Worm (Caenorhabditis elegans) whole organism, L1 larva: ENCODE measurements around the gene clec-260.

ENCODE experiments used
- C16A3.4 ChIP-seq: fragments of 150-350 bp; optimal IDR thresholded peaks from 2 replicates; lab custom pipeline; 2014; ENCODE audit warnings: missing biosample characterization, missing genetic modification characterization
- aha-1 ChIP-seq: fragments of 150-350 bp; optimal IDR thresholded peaks from 2 replicates; lab custom pipeline; 2014; ENCODE audit warnings: missing biosample characterization, missing genetic modification characterization
- aly-2 ChIP-seq: fragments of 150-350 bp; optimal IDR thresholded peaks from 2 replicates; lab custom pipeline; 2014; ENCODE audit warnings: missing biosample characterization, missing genetic modification characterization
- ceh-8 ChIP-seq: fragments of 200-800 bp; sonication (Bioruptor generic); optimal IDR thresholded peaks from 2 replicates; lab custom pipeline; 2018; ENCODE audit warnings: mild to moderate bottlenecking, missing genetic modification characterization, moderate library complexity, missing compliant biosample characterization
- fos-1 ChIP-seq: fragments of 150-350 bp; optimal IDR thresholded peaks from 2 replicates; lab custom pipeline; 2014; ENCODE audit warnings: missing biosample characterization, missing genetic modification characterization
- irx-1 ChIP-seq: sonication (generic microtip); optimal IDR thresholded peaks from 2 replicates; lab custom pipeline; 2016; ENCODE audit warnings: missing genetic modification characterization, missing compliant biosample characterization
- lin-13 ChIP-seq: fragments of 150-350 bp; optimal IDR thresholded peaks from 2 replicates; lab custom pipeline; 2014; ENCODE audit warnings: missing biosample characterization, missing genetic modification reagents, missing genetic modification characterization
- lsy-2 ChIP-seq, 2 experiments: fragments of 150-350 bp; optimal IDR thresholded peaks; 2 replicates each; lab custom pipeline; 2014; ENCODE audit warnings: missing biosample characterization in 2 of 2, missing genetic modification characterization in 2 of 2
- nhr-11 ChIP-seq: fragments of 150-350 bp; optimal IDR thresholded peaks from 2 replicates; lab custom pipeline; 2014; ENCODE audit warnings: missing biosample characterization, missing genetic modification characterization
- nhr-20 ChIP-seq: sonication (generic microtip); optimal IDR thresholded peaks from 2 replicates; lab custom pipeline; 2016; ENCODE audit warnings: mild to moderate bottlenecking, missing genetic modification characterization, missing compliant biosample characterization
- nhr-28 ChIP-seq: fragments of 150-350 bp; optimal IDR thresholded peaks from 2 replicates; lab custom pipeline; 2014; ENCODE audit warnings: missing biosample characterization, missing genetic modification characterization
- sptf-1 ChIP-seq: fragments of 150-350 bp; optimal IDR thresholded peaks from 2 replicates; lab custom pipeline; 2014; ENCODE audit warnings: missing biosample characterization, missing genetic modification characterization
- ztf-4 ChIP-seq: fragments of 150-350 bp; optimal IDR thresholded peaks from 2 replicates; lab custom pipeline; 2014; ENCODE audit warnings: missing biosample characterization, missing genetic modification characterization

ce11 chrV:20004385-20004784 lies 18.3 kb upstream of the clec-260 start, which contains the start of gene unc-51:
- TF ChIP-seq nhr-28 (tag; lab: Kevin White, UChicago) = no peak
- no peak for TF ChIP-seq ztf-4 (tag; lab: Kevin White, UChicago)
- TF ChIP-seq aha-1 (tag; lab: Kevin White, UChicago) = no peak
- TF ChIP-seq ceh-8 = no peak
- no peak for TF ChIP-seq fos-1 (tag; lab: Kevin White, UChicago)
- no peak for TF ChIP-seq aly-2 (tag; lab: Kevin White, UChicago)
- no peak for TF ChIP-seq sptf-1
- no peak for TF ChIP-seq irx-1 (tag; lab: Kevin White, UChicago)
- TF ChIP-seq lsy-2 (tag; optimal IDR thresholded peaks at IDR 0.05; lab: Kevin White, UChicago) = no peak
- TF ChIP-seq nhr-20 (tag; lab: Kevin White, UChicago) = peak; percentile 15
- no peak for TF ChIP-seq lin-13 (GFP tag; lab: Kevin White, UChicago)
- TF ChIP-seq C16A3.4 (tag; lab: Kevin White, UChicago) = no peak
- no peak for TF ChIP-seq nhr-11 (tag; lab: Kevin White, UChicago)
